Worm (Caenorhabditis elegans): Measurements from ENCODE around the gene C01B10.44.

Gene C01B10.44

DNA sequence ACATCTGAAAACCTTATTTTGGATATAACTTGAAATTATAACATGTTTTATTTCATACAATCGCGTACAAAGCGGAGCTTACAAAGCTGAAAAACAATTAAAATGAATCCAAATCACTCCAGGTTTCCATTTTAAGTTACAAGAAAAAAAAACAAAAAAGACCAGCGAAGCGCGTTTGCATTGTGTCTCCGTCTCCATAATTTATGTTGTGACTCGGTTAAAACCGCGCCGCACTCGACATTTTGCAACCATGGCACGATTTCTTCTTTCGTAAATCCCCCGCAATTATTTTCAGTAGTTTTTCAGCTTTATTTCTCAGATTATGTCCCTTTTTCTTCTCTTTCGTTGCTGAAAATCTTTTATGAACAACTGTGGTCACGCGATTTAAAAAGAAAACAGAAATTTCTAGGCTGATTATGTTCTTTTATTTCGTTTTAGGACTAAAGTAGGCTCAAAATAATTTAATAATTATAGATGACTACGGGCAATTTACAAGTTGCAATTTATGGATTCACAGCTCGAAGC, 38.0 kb upstream of the C01B10.44 start, which contains the start of the genes F38A5.2 and dnj-11 (continued):
- TF ChIP-seq tra-1 (GFP tag; IDR thresholded peaks at IDR 0.05) (0 out of 2 replicates have a peak, but pooled peaks have one; percentile 12), rbr-2 (tag; optimal IDR thresholded peaks at IDR 0.05) (peak; percentile 60), F37D6.2 (tag; optimal IDR thresholded peaks at IDR 0.05) (no peak), nhr-48 (tag; optimal IDR thresholded peaks at IDR 0.05) (no peak), mdt-29 (GFP tag; IDR thresholded peaks at IDR 0.05) (no peak), zfp-2 (tag; optimal IDR thresholded peaks at IDR 0.05) (no peak), fkh-10 (GFP tag; optimal IDR thresholded peaks at IDR 0.05) (peak; percentile 38), lin-1 (GFP tag; IDR thresholded peaks at IDR 0.05) (no peak), lin-38 (GFP tag; IDR thresholded peaks at IDR 0.05) (peak; percentile 97), nhr-6 (tag; optimal IDR thresholded peaks at IDR 0.05) (peak; percentile 82), dmd-8 (GFP tag; IDR thresholded peaks at IDR 0.05) (no peak), Y5F2A.4 (GFP tag; optimal IDR thresholded peaks at IDR 0.05) (no peak), dve-1 (tag; optimal IDR thresholded peaks at IDR 0.05; ENCODE audit: insufficient read depth) (peak; percentile 83), ceh-32 (tag; optimal IDR thresholded peaks at IDR 0.05; ENCODE audit: poor library complexity) (no peak), nhr-11 (tag; optimal IDR thresholded peaks at IDR 0.05) (peak; percentile 50), nhr-41 (GFP tag; IDR thresholded peaks at IDR 0.05) (no peak), ama-1 (optimal IDR thresholded peaks at IDR 0.05) (no peak), aly-2 (tag; optimal IDR thresholded peaks at IDR 0.05) (no peak), madf-9 (GFP tag; conservative IDR thresholded peaks at IDR 0.05) (no peak), nhr-42 (GFP tag; IDR thresholded peaks at IDR 0.05) (no peak), skn-1 (tag; optimal IDR thresholded peaks at IDR 0.05) (no peak), R02D3.7 (tag; optimal IDR thresholded peaks at IDR 0.05) (no peak), ceh-20 (GFP tag; IDR thresholded peaks at IDR 0.05) (peak; percentile 31; the same call in 1 of the 2 replicates), cey-2 (tag; optimal IDR thresholded peaks at IDR 0.05; ENCODE audit: borderline replicate concordance, insufficient read depth) (no peak), pqm-1 (tag; optimal IDR thresholded peaks at IDR 0.05) (no peak), T20F7.1 (GFP tag; optimal IDR thresholded peaks at IDR 0.05) (no peak), daf-19 (GFP tag; conservative IDR thresholded peaks at IDR 0.05) (no peak), pha-4 (GFP tag; IDR thresholded peaks at IDR 0.05) (no peak), pha-4 (tag; optimal IDR thresholded peaks at IDR 0.05) (peak; percentile 80), unc-39 (tag; optimal IDR thresholded peaks at IDR 0.05) (no peak), mep-1 (tag; optimal IDR thresholded peaks at IDR 0.05) (peak; percentile 84), ces-1 (GFP tag; optimal IDR thresholded peaks at IDR 0.05) (no peak), jun-1 (tag; optimal IDR thresholded peaks at IDR 0.05) (no peak), ctbp-1 (GFP tag; IDR thresholded peaks at IDR 0.05) (0 out of 2 replicates have a peak, but pooled peaks have one; percentile 26), dmd-6 (GFP tag; IDR thresholded peaks at IDR 0.05) (peak; percentile 34; the same call in 1 of the 2 replicates), nhr-77 (tag; optimal IDR thresholded peaks at IDR 0.05) (peak; percentile 67), nhr-76 (tag; optimal IDR thresholded peaks at IDR 0.05) (no peak), lim-7 (GFP tag; IDR thresholded peaks at IDR 0.05) (no peak), daf-12 (tag; optimal IDR thresholded peaks at IDR 0.05) (no peak), nhr-25 (tag; optimal IDR thresholded peaks at IDR 0.05; ENCODE audit: borderline replicate concordance, insufficient read depth) (no peak), mes-2 (tag; optimal IDR thresholded peaks at IDR 0.05; ENCODE audit: poor library complexity, severe bottlenecking) (peak; percentile 89), ceh-82 (tag; optimal IDR thresholded peaks at IDR 0.05) (no peak), nhr-28 (tag; optimal IDR thresholded peaks at IDR 0.05) (peak; percentile 59), lin-39 (tag; optimal IDR thresholded peaks at IDR 0.05) (no peak), attf-4 (tag; optimal IDR thresholded peaks at IDR 0.05) (no peak), mxl-3 (GFP tag; optimal IDR thresholded peaks at IDR 0.05) (no peak), dmd-9 (GFP tag; IDR thresholded peaks at IDR 0.05) (no peak), spr-1 (tag; optimal IDR thresholded peaks at IDR 0.05) (no peak), ZK337.2 (GFP tag; IDR thresholded peaks at IDR 0.05) (no peak), unc-62 (GFP tag; optimal IDR thresholded peaks at IDR 0.05 in 1 of 2) (peak in 1 of 2 experiments; percentile 89), unc-62 (tag; optimal IDR thresholded peaks at IDR 0.05) (no peak), Y75B8A.6 (GFP tag; IDR thresholded peaks at IDR 0.05) (no peak)
